Worm (Caenorhabditis elegans): Measurements from ENCODE around the gene C18F10.7.

The C18F10.7 gene

DNA sequence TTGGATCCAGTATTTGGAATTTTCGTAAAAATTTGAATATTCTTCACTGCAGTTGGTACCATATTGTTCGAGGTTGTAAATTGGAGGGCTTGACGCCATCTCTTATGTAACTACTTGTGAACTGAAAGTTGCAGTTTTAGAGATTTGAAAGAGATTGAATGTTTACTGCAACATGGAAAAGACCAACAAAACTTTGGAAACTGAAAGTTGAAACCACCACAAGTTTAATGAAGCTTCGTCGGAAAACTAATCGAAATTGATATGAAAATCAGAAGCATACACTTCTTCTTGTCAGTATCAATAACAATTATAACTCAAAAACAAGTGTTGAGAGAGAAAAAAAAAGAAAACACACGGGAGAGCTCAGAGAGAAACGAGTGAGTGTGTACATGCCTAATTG lies 10.1 kb downstream of the C18F10.7 start, which contains the start of gene srg-7:
Gene srg-7 (minus strand): TSS at position 101 of the 400 bp plus-strand sequence.
- TF ChIP-seq ztf-3 (GFP tag; optimal IDR thresholded peaks at IDR 0.05), result no peak
- no peak for TF ChIP-seq snpc-3.4 (tag; optimal IDR thresholded peaks at IDR 0.05)
- no peak for TF ChIP-seq F57A8.1 (GFP tag; optimal IDR thresholded peaks at IDR 0.05)
- no peak for TF ChIP-seq Y56A3A.18 (GFP tag; IDR thresholded peaks at IDR 0.05)
- TF ChIP-seq madf-6 (GFP tag; IDR thresholded peaks at IDR 0.05), result no peak
- no peak for TF ChIP-seq hmg-20 (GFP tag; IDR thresholded peaks at IDR 0.05)
- TF ChIP-seq him-1 (tag; optimal IDR thresholded peaks at IDR 0.05), result no peak
- TF ChIP-seq mel-28 (tag; optimal IDR thresholded peaks at IDR 0.05; ENCODE audit: borderline replicate concordance), result no peak
- no peak for TF ChIP-seq B0035.1 (tag; optimal IDR thresholded peaks at IDR 0.05)
- TF ChIP-seq dpl-1 (GFP tag; optimal IDR thresholded peaks at IDR 0.05), result no peak
- no peak for TF ChIP-seq mes-4 (tag; optimal IDR thresholded peaks at IDR 0.05)
- TF ChIP-seq attf-5 (GFP tag; optimal IDR thresholded peaks at IDR 0.05), result no peak
- TF ChIP-seq lin-35 (GFP tag; optimal IDR thresholded peaks at IDR 0.05), result no peak
- TF ChIP-seq akir-1 (GFP tag; optimal IDR thresholded peaks at IDR 0.05), result no peak
- no peak for TF ChIP-seq Y53F4B.3 (GFP tag; IDR thresholded peaks at IDR 0.05)
- no peak for TF ChIP-seq F39B2.1 (GFP tag; IDR thresholded peaks at IDR 0.05)
- TF ChIP-seq C17E4.6 (GFP tag; IDR thresholded peaks at IDR 0.05), result no peak
- TF ChIP-seq Y67H2A.10 (GFP tag; conservative IDR thresholded peaks at IDR 0.05), result no peak

DNA sequence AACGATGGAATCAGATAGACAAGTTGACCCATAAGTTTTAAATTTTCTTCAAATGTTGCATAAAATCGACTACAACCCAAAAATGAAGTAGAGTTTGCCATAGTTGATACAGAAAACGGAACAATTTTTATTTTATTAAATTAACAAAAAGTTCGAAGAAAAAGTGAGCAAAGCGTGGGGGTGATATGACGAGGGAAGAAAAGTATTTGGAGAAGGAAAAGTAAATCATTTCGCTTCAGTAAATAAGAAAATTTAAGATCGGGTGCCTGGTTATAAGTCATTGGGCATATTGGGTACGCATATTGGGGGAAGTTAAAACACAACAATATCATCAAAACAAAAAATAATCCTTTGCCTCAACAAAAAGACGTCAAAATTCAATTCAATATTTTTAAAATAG lies 12.2 kb downstream of the C18F10.7 start, which contains the start of gene srg-6:
Gene srg-6 (minus strand): TSS at position 101 of the 400 bp plus-strand sequence.
- TF ChIP-seq ztf-6 (GFP tag; IDR thresholded peaks at IDR 0.05), result no peak
- no peak for TF ChIP-seq unc-62 (GFP tag; optimal IDR thresholded peaks at IDR 0.05)
- no peak for TF ChIP-seq F22D6.2 (tag; optimal IDR thresholded peaks at IDR 0.05)
- no peak for TF ChIP-seq ceh-79 (tag; optimal IDR thresholded peaks at IDR 0.05)
- TF ChIP-seq ceh-27 (GFP tag; optimal IDR thresholded peaks at IDR 0.05), result no peak
- TF ChIP-seq ztf-26 (tag; optimal IDR thresholded peaks at IDR 0.05), result no peak
- no peak for TF ChIP-seq ztf-22 (GFP tag; optimal IDR thresholded peaks at IDR 0.05)
- TF ChIP-seq aptf-2 (GFP tag; conservative IDR thresholded peaks at IDR 0.05), result no peak
- TF ChIP-seq ceh-91 (GFP tag; IDR thresholded peaks at IDR 0.05), result no peak
- TF ChIP-seq xnd-1 (tag; optimal IDR thresholded peaks at IDR 0.05), result no peak
- no peak for TF ChIP-seq ztf-25 (GFP tag; IDR thresholded peaks at IDR 0.05)
- no peak for TF ChIP-seq lir-1 (GFP tag; conservative IDR thresholded peaks at IDR 0.05)
- no peak for TF ChIP-seq mes-4 (tag; optimal IDR thresholded peaks at IDR 0.05)
- TF ChIP-seq egl-44 (GFP tag; IDR thresholded peaks at IDR 0.05), result no peak
- TF ChIP-seq B0019.2 (GFP tag; conservative IDR thresholded peaks at IDR 0.05), result no peak
- TF ChIP-seq akir-1 (GFP tag; optimal IDR thresholded peaks at IDR 0.05), result no peak
- no peak for TF ChIP-seq dpl-1 (GFP tag; optimal IDR thresholded peaks at IDR 0.05)

ce11 chrIII:6264447-6264846 lies 13.7 kb downstream of the C18F10.7 start, which contains the start of gene srg-5:
TSS of gene srg-5 (minus strand) at chrIII:6264547.
- no peak for TF ChIP-seq ets-4 (GFP tag; optimal IDR thresholded peaks at IDR 0.05)
- TF ChIP-seq B0035.1 (tag; optimal IDR thresholded peaks at IDR 0.05), result no peak
- no peak for TF ChIP-seq Y95B8A.8 (GFP tag; IDR thresholded peaks at IDR 0.05)
- no peak for TF ChIP-seq aptf-2 (GFP tag; conservative IDR thresholded peaks at IDR 0.05)
- no peak for TF ChIP-seq bed-2 (GFP tag; IDR thresholded peaks at IDR 0.05)
- no peak for TF ChIP-seq die-1 (tag; optimal IDR thresholded peaks at IDR 0.05)
- TF ChIP-seq B0019.2 (GFP tag; conservative IDR thresholded peaks at IDR 0.05), result no peak
- TF ChIP-seq nhr-27 (tag; optimal IDR thresholded peaks at IDR 0.05), result no peak
- no peak for TF ChIP-seq let-607 (tag; optimal IDR thresholded peaks at IDR 0.05)
- TF ChIP-seq chd-7 (tag; optimal IDR thresholded peaks at IDR 0.05), result no peak
- TF ChIP-seq zfh-2 (GFP tag; conservative IDR thresholded peaks at IDR 0.05), result no peak
- TF ChIP-seq lsy-27 (tag; optimal IDR thresholded peaks at IDR 0.05; ENCODE audit: borderline replicate concordance, insufficient read depth), result no peak
- no peak for TF ChIP-seq T26A5.8 (tag; optimal IDR thresholded peaks at IDR 0.05)
- no peak for TF ChIP-seq ama-1 (optimal IDR thresholded peaks at IDR 0.05)
- TF ChIP-seq ama-1 (GFP tag; optimal IDR thresholded peaks at IDR 0.05), result no peak
- TF ChIP-seq ztf-22 (GFP tag; optimal IDR thresholded peaks at IDR 0.05), result no peak
- no peak for TF ChIP-seq ztf-18 (tag; optimal IDR thresholded peaks at IDR 0.05)

All from whole organism, young adult.